Worm (Caenorhabditis elegans): Measurements from ENCODE around the gene C07E3.8.

DNA sequence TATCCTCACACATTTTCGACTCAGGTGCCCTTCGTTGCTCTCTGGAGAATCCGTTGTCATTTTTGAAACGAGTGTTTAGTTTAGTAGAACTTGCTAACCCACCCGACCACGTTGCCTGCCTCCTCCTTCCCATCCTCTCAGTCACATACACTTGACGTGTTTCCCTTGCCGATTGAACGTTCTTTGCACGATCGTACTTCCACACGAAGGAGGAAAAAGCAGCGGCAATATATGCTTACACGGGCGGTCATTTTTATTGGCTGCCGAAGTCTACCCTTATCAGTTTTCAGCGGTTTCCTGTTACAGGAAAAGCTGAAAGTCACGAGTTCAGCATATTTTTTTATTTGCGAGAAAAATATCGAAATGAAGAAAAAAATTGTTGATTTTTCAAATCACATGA, 37.7 kb downstream of the C07E3.8 start:
- no peak for TF ChIP-seq W03F9.2 (tag; optimal IDR thresholded peaks at IDR 0.05)
- no peak for TF ChIP-seq him-1 (tag; optimal IDR thresholded peaks at IDR 0.05)
- no peak for TF ChIP-seq dao-5 (tag; optimal IDR thresholded peaks at IDR 0.05)
